Worm (Caenorhabditis elegans) whole organism, late embryonic: ENCODE results near the gene EEED8.4.
A peak's percentile ranks its signal among the peaks of the same experiment; 100 is the strongest.

Experiments used
- C08G9.2 ChIP-seq: sonication (generic microtip); optimal IDR thresholded peaks from 2 replicates; lab custom pipeline; 2016; ENCODE audit warnings: mild to moderate bottlenecking, missing genetic modification characterization, moderate library complexity, missing compliant biosample characterization
- C38D4.7 ChIP-seq: fragments of 200-800 bp; sonication (Bioruptor generic); optimal IDR thresholded peaks from 2 replicates; lab custom pipeline; 2018; ENCODE audit warnings: mild to moderate bottlenecking, missing genetic modification characterization, moderate library complexity, missing compliant biosample characterization
- F13H6.1 ChIP-seq: sonication (generic microtip); optimal IDR thresholded peaks from 2 replicates; lab custom pipeline; 2016; ENCODE audit warnings: missing genetic modification characterization, missing compliant biosample characterization
- K02D7.2 ChIP-seq: sonication (generic microtip); optimal IDR thresholded peaks from 2 replicates; lab custom pipeline; 2017; ENCODE audit warnings: mild to moderate bottlenecking, missing genetic modification characterization, missing compliant biosample characterization
- K09A11.1 ChIP-seq: sonication (generic microtip); optimal IDR thresholded peaks from 2 replicates; lab custom pipeline; 2017; ENCODE audit warnings: antibody characterized with exemption, mild to moderate bottlenecking, missing genetic modification characterization, missing compliant biosample characterization; ENCODE audit not compliant: insufficient read depth
- T23F11.4 ChIP-seq: fragments of 200-800 bp; sonication (Bioruptor generic); optimal IDR thresholded peaks from 2 replicates; lab custom pipeline; 2018; ENCODE audit warnings: mild to moderate bottlenecking, missing genetic modification characterization, missing compliant biosample characterization
- Y22D7AL.16 ChIP-seq: sonication (generic microtip); optimal IDR thresholded peaks from 2 replicates; lab custom pipeline; 2016; ENCODE audit warnings: missing genetic modification characterization, missing compliant biosample characterization
- ahr-1 ChIP-seq: sonication (generic microtip); optimal IDR thresholded peaks from 2 replicates; lab custom pipeline; 2016; ENCODE audit warnings: missing genetic modification characterization, missing compliant biosample characterization
- ceh-14 ChIP-seq: sonication (generic microtip); optimal IDR thresholded peaks from 2 replicates; lab custom pipeline; 2016; ENCODE audit warnings: missing genotype, missing genetic modification characterization, missing compliant biosample characterization
- ceh-2 ChIP-seq: sonication (generic microtip); optimal IDR thresholded peaks from 2 replicates; lab custom pipeline; 2016; ENCODE audit warnings: missing genotype, missing genetic modification characterization, missing compliant biosample characterization
- ceh-22 ChIP-seq: sonication (generic microtip); optimal IDR thresholded peaks from 2 replicates; lab custom pipeline; 2017; ENCODE audit warnings: missing biosample characterization, missing genetic modification characterization
- ceh-24 ChIP-seq: sonication (generic microtip); optimal IDR thresholded peaks from 2 replicates; lab custom pipeline; 2016; ENCODE audit warnings: mild to moderate bottlenecking, missing genetic modification characterization, missing compliant biosample characterization
- ceh-30 ChIP-seq: fragments of 150-350 bp; optimal IDR thresholded peaks from 2 replicates; lab custom pipeline; 2014; ENCODE audit warnings: missing biosample characterization, missing genetic modification characterization
- ceh-31 ChIP-seq: sonication (generic microtip); optimal IDR thresholded peaks from 2 replicates; lab custom pipeline; 2016; ENCODE audit warnings: missing genetic modification characterization, missing compliant biosample characterization
- ceh-34 ChIP-seq: sonication (generic microtip); optimal IDR thresholded peaks from 2 replicates; lab custom pipeline; 2016; ENCODE audit warnings: mild to moderate bottlenecking, missing genetic modification characterization, missing compliant biosample characterization
- ceh-6 ChIP-seq: fragments of 200-800 bp; sonication (Bioruptor generic); optimal IDR thresholded peaks from 2 replicates; lab custom pipeline; 2018; ENCODE audit warnings: mild to moderate bottlenecking, missing genetic modification characterization, missing compliant biosample characterization
- ceh-9 ChIP-seq: sonication (generic microtip); optimal IDR thresholded peaks from 2 replicates; lab custom pipeline; 2016; ENCODE audit warnings: mild to moderate bottlenecking, missing genetic modification characterization, inconsistent platforms, missing compliant biosample characterization
- che-1 ChIP-seq: sonication (generic microtip); optimal IDR thresholded peaks from 2 replicates; lab custom pipeline; 2016; ENCODE audit warnings: mild to moderate bottlenecking, missing genetic modification characterization, missing compliant biosample characterization
- dmd-4 ChIP-seq: sonication (generic microtip); optimal IDR thresholded peaks from 2 replicates; lab custom pipeline; 2016; ENCODE audit warnings: borderline replicate concordance, missing genetic modification characterization, missing compliant biosample characterization
- eyg-1 ChIP-seq: sonication (generic microtip); optimal IDR thresholded peaks from 2 replicates; lab custom pipeline; 2016; ENCODE audit warnings: missing genotype, missing genetic modification characterization, missing compliant biosample characterization
- fax-1 ChIP-seq: sonication (generic microtip); optimal IDR thresholded peaks from 2 replicates; lab custom pipeline; 2016; ENCODE audit warnings: missing genotype, missing genetic modification characterization, missing compliant biosample characterization
- hlh-13 ChIP-seq: fragments of 200-800 bp; sonication (Bioruptor generic); optimal IDR thresholded peaks from 2 replicates; lab custom pipeline; 2018; ENCODE audit warnings: mild to moderate bottlenecking, missing genetic modification characterization, missing compliant biosample characterization
- hlh-15 ChIP-seq: sonication (generic microtip); optimal IDR thresholded peaks from 2 replicates; lab custom pipeline; 2016; ENCODE audit warnings: missing genetic modification characterization, missing compliant biosample characterization
- hlh-30 ChIP-seq: sonication (generic microtip); optimal IDR thresholded peaks from 2 replicates; lab custom pipeline; 2017; ENCODE audit warnings: antibody characterized with exemption, missing genetic modification characterization, missing compliant biosample characterization; ENCODE audit not compliant: insufficient read depth
- hlh-6 ChIP-seq: sonication (generic microtip); optimal IDR thresholded peaks from 2 replicates; lab custom pipeline; 2016; ENCODE audit warnings: missing genotype, missing genetic modification characterization, missing compliant biosample characterization
- hlh-8 ChIP-seq: sonication (generic microtip); optimal IDR thresholded peaks from 2 replicates; lab custom pipeline; 2016; ENCODE audit warnings: missing genotype, missing genetic modification characterization, missing compliant biosample characterization
- lim-6 ChIP-seq: sonication (generic microtip); optimal IDR thresholded peaks from 2 replicates; lab custom pipeline; 2016; ENCODE audit warnings: missing genetic modification characterization, missing compliant biosample characterization
- lin-11 ChIP-seq: fragments of 200-800 bp; sonication (Bioruptor generic); optimal IDR thresholded peaks from 2 replicates; lab custom pipeline; 2018; ENCODE audit warnings: mild to moderate bottlenecking, missing genetic modification characterization, missing compliant biosample characterization
- madf-2 ChIP-seq: sonication (generic microtip); optimal IDR thresholded peaks from 2 replicates; lab custom pipeline; 2017; ENCODE audit warnings: missing genetic modification characterization, missing compliant biosample characterization
- mec-3 ChIP-seq: sonication (generic microtip); optimal IDR thresholded peaks from 2 replicates; lab custom pipeline; 2016; ENCODE audit warnings: borderline replicate concordance, missing genetic modification characterization, missing compliant biosample characterization
- nfya-1 ChIP-seq: sonication (generic microtip); optimal IDR thresholded peaks from 2 replicates; lab custom pipeline; 2017; ENCODE audit warnings: missing genetic modification characterization, mild to moderate bottlenecking, missing compliant biosample characterization, antibody characterized with exemption, moderate library complexity
- nhr-11 ChIP-seq: fragments of 150-350 bp; optimal IDR thresholded peaks from 2 replicates; lab custom pipeline; 2014; ENCODE audit warnings: missing biosample characterization, missing genetic modification characterization
- nhr-232 ChIP-seq: sonication (generic microtip); optimal IDR thresholded peaks from 2 replicates; lab custom pipeline; 2016; ENCODE audit warnings: missing genetic modification characterization, missing compliant biosample characterization
- npax-4 ChIP-seq: sonication (generic microtip); optimal IDR thresholded peaks from 2 replicates; lab custom pipeline; 2016; ENCODE audit warnings: missing genetic modification characterization, missing compliant biosample characterization
- odd-2 ChIP-seq: sonication (generic microtip); optimal IDR thresholded peaks from 2 replicates; lab custom pipeline; 2017; ENCODE audit warnings: antibody characterized with exemption, mild to moderate bottlenecking, missing genetic modification characterization, missing compliant biosample characterization
- pag-3 ChIP-seq: sonication (generic microtip); optimal IDR thresholded peaks from 2 replicates; lab custom pipeline; 2016; ENCODE audit warnings: missing compliant biosample characterization, missing genetic modification characterization, borderline replicate concordance
- pat-9 ChIP-seq: fragments of 200-800 bp; sonication (Bioruptor generic); optimal IDR thresholded peaks from 2 replicates; lab custom pipeline; 2018; ENCODE audit warnings: mild to moderate bottlenecking, missing genetic modification characterization, moderate library complexity, missing compliant biosample characterization
- pax-1 ChIP-seq: fragments of 150-350 bp; optimal IDR thresholded peaks from 2 replicates; lab custom pipeline; 2014; ENCODE audit warnings: missing biosample characterization, missing genetic modification characterization
- pha-2 ChIP-seq: sonication (generic microtip); optimal IDR thresholded peaks from 2 replicates; lab custom pipeline; 2017; ENCODE audit warnings: mild to moderate bottlenecking, missing genetic modification characterization, missing compliant biosample characterization
- pha-4 ChIP-seq: fragments of 150-350 bp; optimal IDR thresholded peaks from 2 replicates; lab custom pipeline; 2018; ENCODE audit warnings: missing biosample characterization, missing genetic modification reagents, missing genetic modification characterization
- ref-2 ChIP-seq: sonication (generic microtip); optimal IDR thresholded peaks from 2 replicates; lab custom pipeline; 2016; ENCODE audit warnings: missing genetic modification characterization, missing compliant biosample characterization
- syd-9 ChIP-seq: sonication (generic microtip); optimal IDR thresholded peaks from 2 replicates; lab custom pipeline; 2016; ENCODE audit warnings: mild to moderate bottlenecking, missing genetic modification characterization, moderate library complexity, missing compliant biosample characterization
- ttx-3 ChIP-seq: sonication (generic microtip); optimal IDR thresholded peaks from 2 replicates; lab custom pipeline; 2016; ENCODE audit warnings: missing genetic modification reagents, missing genetic modification characterization, missing compliant biosample characterization
- unc-3 ChIP-seq, 2 experiments: fragments of 200-800 bp in 1 of 2; sonication (Bioruptor generic) in 1 of 2; sonication (generic microtip) in 1 of 2; conservative IDR thresholded peaks in 1 of 2; optimal IDR thresholded peaks in 1 of 2; 2 replicates each; pipeline versions ENCODE4 v1.3.6 to Lab custom; 2016 to 2022; ENCODE audit warnings: missing compliant biosample characterization in 2 of 2, missing genetic modification characterization in 2 of 2, missing genetic modification reagents in 1 of 2
- unc-86 ChIP-seq: sonication (generic microtip); optimal IDR thresholded peaks from 2 replicates; lab custom pipeline; 2016; ENCODE audit warnings: missing genetic modification characterization, missing compliant biosample characterization
- zip-5 ChIP-seq: sonication (generic microtip); optimal IDR thresholded peaks from 2 replicates; lab custom pipeline; 2016; ENCODE audit warnings: missing genetic modification characterization, missing compliant biosample characterization
- ztf-16 ChIP-seq: sonication (generic microtip); optimal IDR thresholded peaks from 2 replicates; lab custom pipeline; 2017; ENCODE audit warnings: missing genetic modification characterization, missing compliant biosample characterization

EEED8.4 gene

ce11 chrII:5395594-5395993, 13.5 kb upstream of the EEED8.4 start, which contains the start of gene pink-1:
TSS of gene pink-1 (minus strand) at chrII:5395694.
- TF ChIP-seq C38D4.7 (GFP tag; lab: Kevin White, UChicago) (no peak), ceh-6 (GFP tag; lab: Kevin White, UChicago) (no peak), T23F11.4 (GFP tag; lab: Kevin White, UChicago) (no peak), nhr-11 (tag; lab: Kevin White, UChicago) (no peak), syd-9 (tag; lab: Kevin White, UChicago) (no peak), hlh-30 (tag; lab: Kevin White, UChicago) (no peak), ceh-31 (no peak)

- TF ChIP-seq hlh-8 (tag; lab: Kevin White, UChicago): no peak
- TF ChIP-seq C08G9.2 (tag; lab: Kevin White, UChicago): no peak
- TF ChIP-seq pha-2: no peak
- TF ChIP-seq pag-3: no peak
- no peak for TF ChIP-seq hlh-6
- no peak for TF ChIP-seq syd-9 (tag; lab: Kevin White, UChicago)
- no peak for TF ChIP-seq C38D4.7 (GFP tag; lab: Kevin White, UChicago)
- no peak for TF ChIP-seq ceh-30 (tag; lab: Kevin White, UChicago)
- TF ChIP-seq, all 69 proteins: peak for 0
These were observed 10.3 kb upstream of the EEED8.4 start, which contains the start of gene fbxl-3 for ce11 chrII:5398779-5399178. TSS of gene fbxl-3 (minus strand) at chrII:5398902.

ce11 chrII:5399201-5399600, 9.9 kb upstream of the EEED8.4 start, which contains the start of gene mog-5:
TSS of gene mog-5 (plus strand) at chrII:5399538.
- peak; percentile 43 for TF ChIP-seq ceh-14 (tag; lab: Kevin White, UChicago)
- TF ChIP-seq hlh-8 (tag; lab: Kevin White, UChicago): peak; percentile 27
- peak; percentile 30 for TF ChIP-seq ztf-16 (tag; lab: Kevin White, UChicago)
- peak; percentile 50 for TF ChIP-seq nhr-232 (tag; lab: Kevin White, UChicago)
- TF ChIP-seq ceh-2: peak; percentile 5
- TF ChIP-seq ttx-3 (tag; lab: Kevin White, UChicago): peak; percentile 69
- peak; percentile 26 for TF ChIP-seq ref-2 (tag; lab: Kevin White, UChicago)
- no peak for TF ChIP-seq T23F11.4 (GFP tag; lab: Kevin White, UChicago)
- TF ChIP-seq hlh-6: no peak
- TF ChIP-seq mec-3 (tag; lab: Kevin White, UChicago): no peak
- TF ChIP-seq pha-4 (tag; lab: Kevin White, UChicago): no peak
- peak; percentile 32 for TF ChIP-seq pha-2
- TF ChIP-seq lin-11: peak; percentile 36
- peak; percentile 14 for TF ChIP-seq fax-1 (tag; lab: Kevin White, UChicago)
- TF ChIP-seq unc-86 (tag; lab: Kevin White, UChicago): peak; percentile 26
- TF ChIP-seq dmd-4 (tag; lab: Kevin White, UChicago): no peak
- TF ChIP-seq ahr-1 (tag; lab: Kevin White, UChicago): no peak
- peak; percentile 21 for TF ChIP-seq che-1
- peak; percentile 32 for TF ChIP-seq nfya-1 (tag; lab: Kevin White, UChicago)
- no peak for TF ChIP-seq hlh-15 (tag; lab: Kevin White, UChicago)
- peak; percentile 11 for TF ChIP-seq ceh-31
- no peak for TF ChIP-seq hlh-13 (GFP tag; lab: Kevin White, UChicago)
- TF ChIP-seq ceh-24 (tag; lab: Kevin White, UChicago): no peak
- TF ChIP-seq C38D4.7 (GFP tag; lab: Kevin White, UChicago): peak; percentile 38
- TF ChIP-seq madf-2 (tag; lab: Kevin White, UChicago): no peak
- TF ChIP-seq ceh-9 (tag; lab: Kevin White, UChicago): no peak
- peak; percentile 30 for TF ChIP-seq pat-9 (tag; lab: Kevin White, UChicago)
- peak; percentile 82 for TF ChIP-seq K09A11.1 (tag; lab: Kevin White, UChicago)
- no peak for TF ChIP-seq ceh-34 (tag; lab: Kevin White, UChicago)
- TF ChIP-seq Y22D7AL.16 (tag; lab: Kevin White, UChicago): no peak
- no peak for TF ChIP-seq K02D7.2 (tag; lab: Kevin White, UChicago)
- no peak for TF ChIP-seq ceh-22 (tag; lab: Kevin White, UChicago)
- TF ChIP-seq F13H6.1 (tag; lab: Kevin White, UChicago): peak; percentile 31
- TF ChIP-seq pax-1 (tag; lab: Kevin White, UChicago): no peak
- peak; percentile 64 for TF ChIP-seq odd-2 (tag; lab: Kevin White, UChicago)
- TF ChIP-seq zip-5: peak; percentile 13
- no peak for TF ChIP-seq unc-3 (GFP tag; conservative IDR thresholded peaks at IDR 0.05; lab: Robert Waterston, UW)
- TF ChIP-seq unc-3 (tag; optimal IDR thresholded peaks at IDR 0.05; lab: Kevin White, UChicago): no peak
- no peak for TF ChIP-seq lim-6
- TF ChIP-seq eyg-1 (tag; lab: Kevin White, UChicago): no peak
- no peak for TF ChIP-seq npax-4
- TF ChIP-seq nhr-11 (tag; lab: Kevin White, UChicago): no peak
